Worm (Caenorhabditis elegans) whole organism, L4 larva: ENCODE data around the gene C46F9.6.
"Not testable (repeated sequence)": the region's sequence is repeated elsewhere in the genome, so short reads cannot be mapped to it uniquely, and the experiment has no call there.

Source experiments
- R02D3.7 ChIP-seq: fragments of 150-350 bp; sonication (generic microtip); optimal IDR thresholded peaks from 3 replicates; lab custom pipeline; 2014; ENCODE audit warnings: missing biosample characterization, missing genetic modification characterization
- arid-1 ChIP-seq: fragments of 200-800 bp; sonication (Bioruptor generic); conservative IDR thresholded peaks from 2 replicates; pipeline ENCODE4 v1.3.6; 2022; ENCODE audit warnings: missing genetic modification reagents, missing genetic modification characterization, missing compliant biosample characterization
- ztf-11 ChIP-seq: fragments of 150-350 bp; optimal IDR thresholded peaks from 2 replicates; lab custom pipeline; 2014; ENCODE audit warnings: missing biosample characterization, missing genetic modification characterization

The C46F9.6 gene

ce11 chrII:1948393-1948792 lies 50.4 kb downstream of the C46F9.6 start, which contains the start of gene ZK250.2:
TSS of gene ZK250.2 (plus strand) at chrII:1948693.
- not testable (repeated sequence) for TF ChIP-seq R02D3.7 (tag; lab: Kevin White, UChicago); arid-1 (GFP tag; lab: Robert Waterston, UW); ztf-11 (tag; lab: Kevin White, UChicago)
